Worm (Caenorhabditis elegans) whole organism, early embryonic: Measurements from ENCODE around the gene T03G11.9.

Source experiments
- B0310.2 ChIP-seq: sonication (generic microtip); optimal IDR thresholded peaks from 2 replicates; lab custom pipeline; 2016; ENCODE audit warnings: mild to moderate bottlenecking, missing genetic modification characterization, missing compliant biosample characterization
- F13C5.2 ChIP-seq: sonication (generic microtip); optimal IDR thresholded peaks from 2 replicates; lab custom pipeline; 2017; ENCODE audit warnings: mild to moderate bottlenecking, missing genetic modification characterization, inconsistent platforms, missing compliant biosample characterization
- aly-1 ChIP-seq: sonication (generic microtip); optimal IDR thresholded peaks from 2 replicates; lab custom pipeline; 2016; ENCODE audit warnings: missing genetic modification characterization, missing compliant biosample characterization
- ama-1 ChIP-seq: fragments of 150-350 bp; optimal IDR thresholded peaks from 2 replicates; lab custom pipeline; 2014
- ceh-13 ChIP-seq: fragments of 200-800 bp; sonication (Bioruptor generic); optimal IDR thresholded peaks from 2 replicates; lab custom pipeline; 2018; ENCODE audit warnings: mild to moderate bottlenecking, missing genetic modification characterization, missing compliant biosample characterization
- ceh-36 ChIP-seq: sonication (generic microtip); optimal IDR thresholded peaks from 2 replicates; lab custom pipeline; 2016; ENCODE audit warnings: missing genetic modification characterization, inconsistent platforms, missing compliant biosample characterization
- ets-7 ChIP-seq: sonication (generic microtip); optimal IDR thresholded peaks from 2 replicates; lab custom pipeline; 2016; ENCODE audit warnings: missing genotype, missing genetic modification characterization, missing compliant biosample characterization
- flt-1 ChIP-seq: fragments of 200-800 bp; sonication (Bioruptor generic); IDR thresholded peaks from 2 replicates; pipeline ENCODE4 v1.3.6; 2022; ENCODE audit warnings: missing genetic modification characterization, missing compliant biosample characterization
- hmbx-1 ChIP-seq: sonication (generic microtip); optimal IDR thresholded peaks from 2 replicates; lab custom pipeline; 2016; ENCODE audit warnings: mild to moderate bottlenecking, missing genetic modification characterization, missing compliant biosample characterization
- hmg-4 ChIP-seq: fragments of 200-800 bp; sonication (Bioruptor generic); optimal IDR thresholded peaks from 2 replicates; lab custom pipeline; 2018; ENCODE audit warnings: mild to moderate bottlenecking, missing genetic modification characterization, missing compliant biosample characterization
- hnd-1 ChIP-seq: sonication (generic microtip); optimal IDR thresholded peaks from 2 replicates; lab custom pipeline; 2016; ENCODE audit warnings: missing genetic modification characterization, missing compliant biosample characterization
- pes-1 ChIP-seq: fragments of 200-800 bp; sonication (Bioruptor generic); IDR thresholded peaks from 2 replicates; pipeline ENCODE4 v1.3.6; 2022; ENCODE audit warnings: missing genetic modification reagents, missing genetic modification characterization, missing compliant biosample characterization
- scrt-1 ChIP-seq: fragments of 200-800 bp; sonication (Bioruptor generic); IDR thresholded peaks from 2 replicates; pipeline ENCODE4 v1.3.6; 2022; ENCODE audit warnings: missing genetic modification characterization, missing compliant biosample characterization
- sea-1 ChIP-seq: fragments of 200-800 bp; sonication (Bioruptor generic); conservative IDR thresholded peaks from 2 replicates; pipeline ENCODE4 v1.3.6; 2022; ENCODE audit warnings: missing genetic modification characterization, missing compliant biosample characterization
- tbx-11 ChIP-seq: fragments of 200-800 bp; sonication (Bioruptor generic); IDR thresholded peaks from 2 replicates; pipeline ENCODE4 v1.3.6; 2022; ENCODE audit warnings: missing genetic modification characterization, missing compliant biosample characterization
- tbx-37 ChIP-seq: fragments of 200-800 bp; sonication (Bioruptor generic); conservative IDR thresholded peaks from 2 replicates; pipeline ENCODE4 v1.3.6; 2022; ENCODE audit warnings: missing genetic modification reagents, missing genetic modification characterization, missing compliant biosample characterization
- tra-4 ChIP-seq: sonication (generic microtip); optimal IDR thresholded peaks from 2 replicates; lab custom pipeline; 2017; ENCODE audit warnings: missing genetic modification characterization, missing compliant biosample characterization

Gene T03G11.9

DNA sequence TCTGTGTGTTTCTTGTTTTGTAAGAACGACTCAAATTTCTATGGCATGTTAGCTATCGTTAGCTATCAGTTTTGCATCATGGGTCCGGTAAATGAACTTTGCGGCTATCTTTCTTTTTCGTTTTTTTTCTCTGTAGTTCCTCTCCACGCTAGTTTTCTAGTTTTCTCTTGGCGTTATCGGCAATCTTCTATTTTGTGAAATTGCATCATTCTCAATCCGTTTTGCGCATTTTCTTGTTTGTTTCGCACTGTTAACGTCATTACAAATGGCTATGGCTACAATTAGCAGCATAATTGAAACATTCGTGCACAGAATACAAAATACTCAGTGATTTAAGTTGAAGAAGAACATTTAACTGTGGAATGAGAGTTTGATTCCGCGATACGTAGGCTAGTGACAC lies 29.0 kb downstream of the T03G11.9 start:
- TF ChIP-seq scrt-1 (GFP tag; lab: Robert Waterston, UW) (no peak), ama-1 (lab: Kevin White, UChicago) (no peak), hmbx-1 (no peak), ets-7 (no peak), F13C5.2 (tag; lab: Kevin White, UChicago) (no peak), flt-1 (no peak), pes-1 (GFP tag; lab: Robert Waterston, UW) (no peak), tbx-37 (no peak), sea-1 (GFP tag; lab: Robert Waterston, UW) (no peak), hnd-1 (no peak), ceh-13 (GFP tag; lab: Kevin White, UChicago) (no peak)

ce11 chrX:5213565-5213964 lies 29.5 kb downstream of the T03G11.9 start:
- TF ChIP-seq hnd-1 (no peak), tra-4 (tag; lab: Kevin White, UChicago) (no peak), ceh-13 (GFP tag; lab: Kevin White, UChicago) (no peak), hmbx-1 (no peak), aly-1 (no peak), ets-7 (no peak), F13C5.2 (tag; lab: Kevin White, UChicago) (no peak), tbx-37 (no peak), tbx-11 (GFP tag; lab: Robert Waterston, UW) (no peak), flt-1 (no peak), scrt-1 (GFP tag; lab: Robert Waterston, UW) (no peak), pes-1 (GFP tag; lab: Robert Waterston, UW) (no peak), ama-1 (lab: Kevin White, UChicago) (no peak), ceh-36 (tag; lab: Kevin White, UChicago) (no peak), hmg-4 (GFP tag; lab: Kevin White, UChicago) (no peak)

ce11 chrX:5214790-5215189 lies 30.8 kb downstream of the T03G11.9 start:
- TF ChIP-seq aly-1 (peak; percentile 50), flt-1 (no peak)

ce11 chrX:5216063-5216462 lies 32.0 kb downstream of the T03G11.9 start, which contains the start of gene hrpa-2:
Gene hrpa-2, plus strand, starts transcription at chrX:5216363.
- TF ChIP-seq pes-1 (GFP tag; lab: Robert Waterston, UW) (no peak), hnd-1 (no peak), tra-4 (tag; lab: Kevin White, UChicago) (no peak), hmbx-1 (no peak)

- TF ChIP-seq tra-4 (tag; lab: Kevin White, UChicago) (no peak), ets-7 (no peak), ceh-36 (tag; lab: Kevin White, UChicago) (no peak), tbx-37 (no peak), hmg-4 (GFP tag; lab: Kevin White, UChicago) (no peak), hmbx-1 (no peak), pes-1 (GFP tag; lab: Robert Waterston, UW) (no peak), aly-1 (no peak), hnd-1 (no peak), B0310.2 (no peak), ceh-13 (GFP tag; lab: Kevin White, UChicago) (no peak), tbx-11 (GFP tag; lab: Robert Waterston, UW) (no peak), scrt-1 (GFP tag; lab: Robert Waterston, UW) (no peak), ama-1 (lab: Kevin White, UChicago) (no peak)
These were observed 34.3 kb downstream of the T03G11.9 start for ce11 chrX:5218323-5218722.

DNA sequence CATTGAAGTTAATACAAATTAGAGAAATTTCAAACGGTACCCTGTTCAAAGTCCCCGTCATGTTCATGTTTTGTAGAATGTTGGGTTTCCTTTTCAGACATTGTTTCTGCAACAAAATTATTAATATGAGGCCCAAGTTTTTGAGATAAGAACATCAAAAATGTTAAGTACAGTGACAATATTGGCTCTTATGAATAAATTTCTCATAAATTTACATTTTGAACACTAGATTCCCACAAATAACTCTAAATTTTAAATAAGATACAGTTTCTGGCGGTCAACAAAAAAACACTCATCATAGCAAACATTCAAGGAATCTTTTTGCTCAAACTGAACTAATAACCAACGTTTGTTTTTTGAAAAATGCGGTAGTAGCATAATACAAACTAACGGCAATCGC lies 42.2 kb downstream of the T03G11.9 start, which contains the start of gene H28G03.3:
TSS of gene H28G03.3 (minus strand) at position 101 of the 400 bp plus-strand sequence.
- TF ChIP-seq ets-7 (no peak), aly-1 (no peak), tra-4 (tag; lab: Kevin White, UChicago) (no peak), ceh-36 (tag; lab: Kevin White, UChicago) (no peak), B0310.2 (no peak), flt-1 (no peak), hnd-1 (no peak), ceh-13 (GFP tag; lab: Kevin White, UChicago) (no peak), pes-1 (GFP tag; lab: Robert Waterston, UW) (no peak), hmbx-1 (no peak), tbx-11 (GFP tag; lab: Robert Waterston, UW) (no peak), hmg-4 (GFP tag; lab: Kevin White, UChicago) (no peak), tbx-37 (no peak), sea-1 (GFP tag; lab: Robert Waterston, UW) (no peak), F13C5.2 (tag; lab: Kevin White, UChicago) (no peak), scrt-1 (GFP tag; lab: Robert Waterston, UW) (no peak), ama-1 (lab: Kevin White, UChicago) (no peak)
